Fruit fly (Drosophila melanogaster) whole organism, adult: ENCODE results near the gene Rbfox1.

ENCODE experiments used
- Crg-1 ChIP-seq: fragments of 200-800 bp; sonication (Bioruptor generic); optimal IDR thresholded peaks from 2 replicates; lab custom pipeline; 2016; ENCODE audit warnings: missing biosample characterization, missing genetic modification characterization
- bab1 ChIP-seq: fragments of 200-800 bp; sonication (Bioruptor generic); optimal IDR thresholded peaks from 3 replicates; lab custom pipeline; 2019; ENCODE audit warnings: missing biosample characterization, mild to moderate bottlenecking, missing genetic modification characterization, moderate library complexity

- TF ChIP-seq bab1 (GFP tag; lab: Kevin White, UChicago) (no peak), Crg-1 (GFP tag; lab: Kevin White, UChicago) (no peak)
Measured at dm6 chr3L:10485496-10485895, 4.3 kb downstream of the Rbfox1 start.
